Fruit fly (Drosophila melanogaster) whole organism, embryonic: ENCODE measurements around the gene CG43346.

Experiments used
- CG10565 ChIP-seq: fragments of 200-800 bp; sonication (Bioruptor generic); optimal IDR thresholded peaks from 3 replicates; lab custom pipeline; 2016; ENCODE audit warnings: missing biosample characterization, mild to moderate bottlenecking, missing genetic modification characterization
- CG11247 ChIP-seq: fragments of 200-800 bp; sonication (Bioruptor generic); IDR thresholded peaks from 2 replicates; pipeline ENCODE4 v1.3.6; 2022; ENCODE audit warnings: missing biosample characterization, missing genetic modification characterization
- CG11398 ChIP-seq: fragments of 200-800 bp; sonication (Bioruptor generic); optimal IDR thresholded peaks from 2 replicates; lab custom pipeline; 2016; ENCODE audit warnings: missing biosample characterization, missing genetic modification characterization
- CG11695 ChIP-seq: fragments of 200-800 bp; sonication (Bioruptor generic); IDR thresholded peaks from 3 replicates; pipeline ENCODE4 v1.3.6; 2022; ENCODE audit warnings: missing biosample characterization, missing genetic modification characterization
- CG15514 ChIP-seq: fragments of 200-800 bp; sonication (Bioruptor generic); optimal IDR thresholded peaks from 3 replicates; lab custom pipeline; 2017; ENCODE audit warnings: missing biosample characterization, missing genetic modification characterization, mild to moderate bottlenecking, moderate library complexity, missing genetic modification reagents
- CG16813 ChIP-seq: fragments of 200-800 bp; sonication (Bioruptor generic); IDR thresholded peaks from 3 replicates; pipeline ENCODE4 v1.3.6; 2022; ENCODE audit warnings: missing biosample characterization, missing genetic modification characterization; ENCODE audit not compliant: partially characterized antibody
- CG17328 ChIP-seq: fragments of 200-800 bp; sonication (Bioruptor generic); IDR thresholded peaks from 2 replicates; pipeline ENCODE4 v1.3.6; 2022; ENCODE audit warnings: missing biosample characterization, missing genetic modification characterization
- CG1792 ChIP-seq: fragments of 200-800 bp; sonication (Bioruptor generic); optimal IDR thresholded peaks from 2 replicates; lab custom pipeline; 2016; ENCODE audit warnings: missing biosample characterization, missing genetic modification characterization
- CG2129 ChIP-seq: fragments of 200-800 bp; sonication (Bioruptor generic); IDR thresholded peaks from 2 replicates; pipeline ENCODE4 v1.3.6; 2022; ENCODE audit warnings: missing biosample characterization, missing genetic modification characterization; ENCODE audit not compliant: partially characterized antibody
- CG2875 ChIP-seq: fragments of 200-800 bp; sonication (Bioruptor generic); optimal IDR thresholded peaks from 2 replicates; lab custom pipeline; 2017; ENCODE audit warnings: missing biosample characterization, mild to moderate bottlenecking, missing genetic modification characterization, missing genetic modification reagents
- CG31441 ChIP-seq: fragments of 200-800 bp; sonication (Bioruptor generic); IDR thresholded peaks from 2 replicates; pipeline ENCODE4 v1.3.6; 2022; ENCODE audit warnings: missing biosample characterization, missing genetic modification characterization
- CG3163 ChIP-seq: fragments of 200-800 bp; sonication (Bioruptor generic); optimal IDR thresholded peaks from 3 replicates; lab custom pipeline; 2016; ENCODE audit warnings: missing biosample characterization, missing genetic modification characterization
- CG4617 ChIP-seq: fragments of 200-800 bp; sonication (Bioruptor generic); optimal IDR thresholded peaks from 3 replicates; lab custom pipeline; 2016; ENCODE audit warnings: missing biosample characterization, missing genetic modification characterization, borderline replicate concordance
- CG4707 ChIP-seq: fragments of 200-800 bp; sonication (Bioruptor generic); optimal IDR thresholded peaks from 2 replicates; lab custom pipeline; 2018; ENCODE audit warnings: missing biosample characterization, mild to moderate bottlenecking, missing genetic modification characterization, moderate library complexity
- CG6683 ChIP-seq: fragments of 200-800 bp; sonication (Bioruptor generic); optimal IDR thresholded peaks from 2 replicates; lab custom pipeline; 2017; ENCODE audit warnings: missing biosample characterization, mild to moderate bottlenecking, missing genetic modification characterization, missing genetic modification reagents
- CG6689 ChIP-seq: fragments of 200-800 bp; sonication (Bioruptor generic); IDR thresholded peaks from 2 replicates; pipeline ENCODE4 v1.3.6; 2022; ENCODE audit warnings: missing biosample characterization, missing genetic modification characterization
- CG9876 ChIP-seq: fragments of 200-800 bp; sonication (Bioruptor generic); optimal IDR thresholded peaks from 2 replicates; lab custom pipeline; 2016; ENCODE audit warnings: missing biosample characterization, missing genetic modification characterization
- CHES-1-like ChIP-seq: fragments of 200-800 bp; sonication (Bioruptor generic); optimal IDR thresholded peaks from 2 replicates; lab custom pipeline; 2016; ENCODE audit warnings: missing biosample characterization, missing genetic modification characterization
- CrebB ChIP-seq: fragments of 200-800 bp; sonication (Bioruptor generic); optimal IDR thresholded peaks from 3 replicates; lab custom pipeline; 2018; ENCODE audit warnings: missing biosample characterization, mild to moderate bottlenecking, missing genetic modification characterization
- D19B ChIP-seq: fragments of 200-800 bp; sonication (Bioruptor generic); optimal IDR thresholded peaks from 2 replicates; lab custom pipeline; 2017; ENCODE audit warnings: missing biosample characterization, mild to moderate bottlenecking, missing genetic modification characterization
- Doc3 ChIP-seq: fragments of 200-800 bp; sonication (Bioruptor generic); IDR thresholded peaks from 3 replicates; pipeline ENCODE4 v1.3.6; 2022; ENCODE audit warnings: missing biosample characterization, missing genetic modification characterization; ENCODE audit not compliant: partially characterized antibody
- Fer2 ChIP-seq: fragments of 200-800 bp; sonication (Bioruptor generic); optimal IDR thresholded peaks from 2 replicates; lab custom pipeline; 2018; ENCODE audit warnings: missing biosample characterization, mild to moderate bottlenecking, missing genetic modification characterization, moderate library complexity
- Hr51 ChIP-seq, 2 experiments: fragments of 200-800 bp; sonication (Bioruptor generic); optimal IDR thresholded peaks; 2 replicates in 1 of 2; 3 replicates in 1 of 2; lab custom pipeline; 2016 to 2018; ENCODE audit warnings: missing biosample characterization in 2 of 2, missing genetic modification characterization in 2 of 2, mild to moderate bottlenecking in 1 of 2, moderate library complexity in 1 of 2
- MBD-R2 ChIP-seq: fragments of 200-800 bp; sonication (Bioruptor generic); IDR thresholded peaks from 2 replicates; pipeline ENCODE4 v1.3.6; 2022; ENCODE audit warnings: missing biosample characterization, missing genetic modification characterization
- Nf-YB ChIP-seq: fragments of 200-800 bp; sonication (Bioruptor generic); optimal IDR thresholded peaks from 3 replicates; lab custom pipeline; 2019; ENCODE audit warnings: missing biosample characterization, mild to moderate bottlenecking, missing genetic modification characterization, moderate library complexity
- Sin3A ChIP-seq: fragments of >200 bp; optimal IDR thresholded peaks from 2 replicates; lab custom pipeline; 2018
- Six4 ChIP-seq: fragments of 200-800 bp; sonication (Bioruptor generic); optimal IDR thresholded peaks from 2 replicates; lab custom pipeline; 2016; ENCODE audit warnings: missing biosample characterization, missing genetic modification characterization
- ab ChIP-seq: fragments of 200-800 bp; sonication (Bioruptor generic); optimal IDR thresholded peaks from 2 replicates; lab custom pipeline; 2016; ENCODE audit warnings: missing biosample characterization, missing genetic modification characterization
- az2 ChIP-seq: fragments of 200-800 bp; sonication (Bioruptor generic); optimal IDR thresholded peaks from 3 replicates; lab custom pipeline; 2016; ENCODE audit warnings: missing biosample characterization, missing genetic modification characterization
- disco-r ChIP-seq: fragments of 200-800 bp; sonication (Bioruptor generic); optimal IDR thresholded peaks from 2 replicates; lab custom pipeline; 2016; ENCODE audit warnings: missing biosample characterization, missing genetic modification characterization
- dysf ChIP-seq: fragments of 200-800 bp; sonication (Bioruptor generic); IDR thresholded peaks from 3 replicates; pipeline ENCODE4 v1.3.6; 2022; ENCODE audit warnings: missing biosample characterization, missing genetic modification characterization
- en ChIP-seq: fragments of 200-800 bp; sonication (Bioruptor generic); optimal IDR thresholded peaks from 2 replicates; lab custom pipeline; 2016; ENCODE audit warnings: missing biosample characterization, missing genetic modification characterization
- eve ChIP-seq, 2 experiments: fragments of >200 bp; optimal IDR thresholded peaks; 2 replicates each; lab custom pipeline; 2017; ENCODE audit warnings: missing biosample characterization in 2 of 2, missing genetic modification characterization in 2 of 2
- exex ChIP-seq: fragments of 200-800 bp; sonication (Bioruptor generic); optimal IDR thresholded peaks from 4 replicates; lab custom pipeline; 2018; ENCODE audit warnings: missing biosample characterization, mild to moderate bottlenecking, missing genetic modification characterization, moderate library complexity
- grn ChIP-seq: fragments of 200-800 bp; sonication (Bioruptor generic); optimal IDR thresholded peaks from 3 replicates; lab custom pipeline; 2017; ENCODE audit warnings: missing biosample characterization, missing genetic modification characterization
- ham ChIP-seq: fragments of 200-800 bp; sonication (Bioruptor generic); IDR thresholded peaks from 2 replicates; pipeline ENCODE4 v1.3.6; 2022; ENCODE audit warnings: missing biosample characterization, missing genetic modification characterization
- hb ChIP-seq: fragments of 200-800 bp; sonication (Bioruptor generic); IDR thresholded peaks from 3 replicates; pipeline ENCODE4 v1.3.6; 2022; ENCODE audit warnings: missing biosample characterization, missing genetic modification characterization; ENCODE audit not compliant: partially characterized antibody
- lab ChIP-seq: fragments of 200-800 bp; sonication (Bioruptor generic); optimal IDR thresholded peaks from 3 replicates; lab custom pipeline; 2017; ENCODE audit warnings: missing biosample characterization, missing genetic modification characterization, mild to moderate bottlenecking, moderate library complexity, missing genetic modification reagents
- p53 ChIP-seq: fragments of 200-800 bp; sonication (Bioruptor generic); optimal IDR thresholded peaks from 2 replicates; lab custom pipeline; 2016; ENCODE audit warnings: missing biosample characterization, missing genetic modification characterization
- pum ChIP-seq: fragments of 200-800 bp; sonication (Bioruptor generic); optimal IDR thresholded peaks from 2 replicates; lab custom pipeline; 2016; ENCODE audit warnings: missing biosample characterization, missing genetic modification characterization
- sr ChIP-seq: fragments of 200-800 bp; sonication (Bioruptor generic); IDR thresholded peaks from 3 replicates; pipeline ENCODE4 v1.3.6; 2022; ENCODE audit warnings: missing biosample characterization, missing genetic modification characterization
- ssp ChIP-seq: fragments of 200-800 bp; sonication (Bioruptor generic); IDR thresholded peaks from 2 replicates; pipeline ENCODE4 v1.3.6; 2022; ENCODE audit warnings: missing biosample characterization, missing genetic modification characterization
- zf30C ChIP-seq: fragments of 200-800 bp; sonication (Bioruptor generic); optimal IDR thresholded peaks from 3 replicates; lab custom pipeline; 2018; ENCODE audit warnings: missing biosample characterization, mild to moderate bottlenecking, missing genetic modification characterization

Gene CG43346

DNA sequence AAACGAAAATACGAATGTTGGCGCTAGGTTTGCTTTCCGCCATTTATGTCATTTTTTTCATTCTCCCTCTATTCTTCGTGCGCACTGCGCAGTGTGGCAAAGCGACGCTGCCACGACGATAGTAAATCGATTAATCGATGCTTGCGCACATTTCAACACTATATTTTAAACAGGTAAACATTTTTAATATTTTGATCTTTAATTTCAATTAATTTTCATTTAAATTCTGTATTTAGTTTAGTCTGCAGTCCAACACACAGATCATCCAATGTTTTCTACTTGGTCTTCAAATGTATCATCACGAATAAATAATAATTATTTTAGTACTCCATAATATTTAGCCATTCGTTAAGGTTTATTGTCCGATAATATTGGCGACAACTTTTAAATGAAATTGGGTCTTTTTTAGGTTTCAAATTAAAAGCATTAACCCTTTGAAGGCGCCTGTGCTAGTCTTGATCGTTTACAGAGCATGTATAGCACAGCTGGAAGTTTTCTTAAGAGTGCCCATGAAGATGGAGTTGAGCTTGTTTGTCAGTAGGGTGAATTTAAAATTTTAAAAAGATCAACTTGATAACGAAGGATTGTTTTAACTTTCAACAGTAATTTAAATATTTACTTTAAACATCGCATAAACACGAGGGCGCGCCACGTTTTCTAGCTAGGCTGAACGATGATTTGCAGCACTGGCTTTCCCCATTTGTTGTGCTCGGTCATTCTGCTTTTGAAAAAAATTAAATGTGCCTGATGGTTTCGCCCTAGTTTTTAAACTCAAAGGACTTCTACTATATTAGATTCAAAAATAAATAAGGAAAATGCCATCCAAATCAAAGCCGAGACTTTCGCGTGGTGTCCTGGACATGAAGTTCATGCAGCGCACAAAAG, 12.0 kb downstream of the CG43346 start, which contains the start of the genes Mpp6 and E2f2 (continued):
- TF ChIP-seq CG15514 (GFP tag; lab: Kevin White, UChicago): peak; percentile 55
- no peak for TF ChIP-seq eve (GFP tag; optimal IDR thresholded peaks at IDR 0.05; lab: Kevin White, UChicago)
- no peak for TF ChIP-seq CG4707 (GFP tag; lab: Kevin White, UChicago)
- TF ChIP-seq Nf-YB: no peak
- peak; percentile 6 for TF ChIP-seq CHES-1-like (GFP tag; lab: Kevin White, UChicago)
- TF ChIP-seq exex (tag; lab: Kevin White, UChicago): no peak
- no peak for TF ChIP-seq disco-r (GFP tag; lab: Kevin White, UChicago)
- peak; percentile 52 for TF ChIP-seq pum (GFP tag; lab: Kevin White, UChicago)
- no peak for TF ChIP-seq D19B (GFP tag; lab: Kevin White, UChicago)
- TF ChIP-seq lab (GFP tag; lab: Kevin White, UChicago): no peak
- TF ChIP-seq CG16813 (GFP tag; lab: Robert Waterston, UW): peak; percentile 86
- no peak for TF ChIP-seq CG9876 (GFP tag; lab: Kevin White, UChicago)
- TF ChIP-seq grn (GFP tag; lab: Kevin White, UChicago): no peak
- no peak for TF ChIP-seq sr (GFP tag; lab: Robert Waterston, UW)
- no peak for TF ChIP-seq CG1792
- TF ChIP-seq MBD-R2 (GFP tag; lab: Robert Waterston, UW): peak; percentile 81
- TF ChIP-seq Doc3: peak; percentile 57; the same call in 2 of the 3 replicates
- TF ChIP-seq en (GFP tag; lab: Kevin White, UChicago): no peak
- no peak for TF ChIP-seq CG31441 (GFP tag; lab: Robert Waterston, UW)
- TF ChIP-seq Sin3A (lab: Kevin White, UChicago): peak; percentile 1
- no peak for TF ChIP-seq CG6683
- no peak for TF ChIP-seq p53 (GFP tag; lab: Kevin White, UChicago)
- no peak for TF ChIP-seq CrebB (tag; lab: Kevin White, UChicago)
- peak; percentile 81 for TF ChIP-seq hb (GFP tag; lab: Robert Waterston, UW)
- no peak for TF ChIP-seq CG11398 (GFP tag; lab: Kevin White, UChicago)
- no peak for TF ChIP-seq CG17328
- peak; percentile 65 for TF ChIP-seq CG2129 (GFP tag; lab: Robert Waterston, UW)
- 0 out of 2 replicates have a peak, but pooled peaks have one; percentile 20 for TF ChIP-seq CG6689 (GFP tag; lab: Robert Waterston, UW)
- TF ChIP-seq ab (GFP tag; lab: Kevin White, UChicago): no peak
- TF ChIP-seq dysf (GFP tag; lab: Robert Waterston, UW): peak; percentile 29; the same call in 1 of the 3 replicates
- no peak for TF ChIP-seq CG10565 (GFP tag; lab: Kevin White, UChicago)
- TF ChIP-seq CG11695: no peak
- no peak for TF ChIP-seq zf30C (GFP tag; lab: Kevin White, UChicago)
- peak; percentile 4 for TF ChIP-seq CG4617
- TF ChIP-seq ssp (GFP tag; lab: Robert Waterston, UW): no peak
- TF ChIP-seq CG2875 (GFP tag; lab: Kevin White, UChicago): no peak
- TF ChIP-seq Hr51 (GFP tag; optimal IDR thresholded peaks at IDR 0.05; lab: Kevin White, UChicago): peak in 1 of 2 experiments; percentile 17
- no peak for TF ChIP-seq az2 (GFP tag; lab: Kevin White, UChicago)
- TF ChIP-seq CG3163 (GFP tag; lab: Kevin White, UChicago): no peak
- TF ChIP-seq Fer2: no peak
- peak; percentile 71 for TF ChIP-seq CG11247 (GFP tag; lab: Robert Waterston, UW)
- no peak for TF ChIP-seq Six4 (GFP tag; lab: Kevin White, UChicago)
- no peak for TF ChIP-seq ham
